Worm (Caenorhabditis elegans) whole organism, midembryonic: ENCODE results near the gene K09D9.14.

Experiments
- T22C8.4 ChIP-seq: fragments of 200-800 bp; sonication (Bioruptor generic); IDR thresholded peaks from 2 replicates; pipeline ENCODE4 v1.3.6; 2022; ENCODE audit warnings: missing genetic modification characterization, missing compliant biosample characterization
- med-1 ChIP-seq: sonication (generic microtip); optimal IDR thresholded peaks from 2 replicates; lab custom pipeline; 2017; ENCODE audit warnings: missing genetic modification characterization, mild to moderate bottlenecking, missing compliant biosample characterization, antibody characterized with exemption, missing genetic modification reagents; ENCODE audit not compliant: insufficient read depth
- tab-1 ChIP-seq: fragments of 200-800 bp; sonication (Bioruptor generic); IDR thresholded peaks from 2 replicates; pipeline ENCODE4 v1.3.6; 2022; ENCODE audit warnings: missing genetic modification characterization, missing compliant biosample characterization
- ztf-23 ChIP-seq: fragments of 200-800 bp; sonication (Bioruptor generic); IDR thresholded peaks from 2 replicates; pipeline ENCODE4 v1.3.6; 2022; ENCODE audit warnings: missing genetic modification reagents, missing genetic modification characterization, missing compliant biosample characterization

DNA sequence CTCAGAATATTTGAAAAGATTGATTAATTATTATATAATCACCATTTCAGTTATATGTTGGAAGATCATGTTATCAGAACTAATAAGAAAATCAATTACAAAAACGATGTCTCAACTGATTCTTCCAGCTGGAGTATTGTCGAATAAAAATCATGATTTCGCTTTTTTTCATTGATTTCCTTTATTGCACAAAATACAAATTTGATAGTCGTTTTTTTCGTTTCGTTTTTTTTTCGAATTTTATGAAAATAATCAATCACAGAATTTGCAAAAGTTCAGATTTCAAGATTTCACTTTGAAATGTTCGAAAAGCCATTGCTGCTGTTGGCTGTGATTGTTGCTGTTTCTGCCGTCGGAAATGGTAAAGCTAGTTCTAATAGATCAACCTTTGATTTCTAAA, 14.1 kb upstream of the K09D9.14 start, which contains the start of gene C49G7.13:
- TF ChIP-seq T22C8.4 (GFP tag; lab: Robert Waterston, UW) (no peak), tab-1 (GFP tag; lab: Robert Waterston, UW) (no peak), med-1 (GFP tag; lab: Kevin White, UChicago) (no peak), ztf-23 (GFP tag; lab: Robert Waterston, UW) (no peak)
